Fruit fly (Drosophila melanogaster) whole organism, adult: ENCODE results near the gene CG5188.

Experiments used
- CG11617 ChIP-seq: fragments of 200-800 bp; sonication (Bioruptor generic); optimal IDR thresholded peaks from 2 replicates; lab custom pipeline; 2017; ENCODE audit warnings: mild to moderate bottlenecking, missing biosample characterization, missing genetic modification reagents, missing genetic modification characterization
- CG12768 ChIP-seq: fragments of 200-800 bp; sonication (Bioruptor generic); optimal IDR thresholded peaks from 2 replicates; lab custom pipeline; 2017; ENCODE audit warnings: missing biosample characterization, missing genetic modification characterization, mild to moderate bottlenecking, moderate library complexity, missing genetic modification reagents
- CG14711 ChIP-seq: fragments of 200-800 bp; sonication (Bioruptor generic); optimal IDR thresholded peaks from 2 replicates; lab custom pipeline; 2018; ENCODE audit warnings: missing biosample characterization, mild to moderate bottlenecking, missing genetic modification characterization, moderate library complexity
- CG1620 ChIP-seq: fragments of 200-800 bp; sonication (Bioruptor generic); optimal IDR thresholded peaks from 2 replicates; lab custom pipeline; 2016; ENCODE audit warnings: missing biosample characterization, missing genetic modification characterization
- CG5204 ChIP-seq: fragments of 200-800 bp; sonication (Bioruptor generic); optimal IDR thresholded peaks from 2 replicates; lab custom pipeline; 2016; ENCODE audit warnings: missing biosample characterization, missing genetic modification characterization
- CG7101 ChIP-seq: fragments of 200-800 bp; sonication (Bioruptor generic); optimal IDR thresholded peaks from 2 replicates; lab custom pipeline; 2018; ENCODE audit warnings: missing biosample characterization, mild to moderate bottlenecking, missing genetic modification characterization, moderate library complexity
- Clk ChIP-seq: fragments of 200-800 bp; sonication (Bioruptor generic); optimal IDR thresholded peaks from 2 replicates; lab custom pipeline; 2017; ENCODE audit warnings: missing biosample characterization, missing genetic modification characterization
- Hr96 ChIP-seq: fragments of 200-800 bp; sonication (Bioruptor generic); optimal IDR thresholded peaks from 2 replicates; lab custom pipeline; 2016; ENCODE audit warnings: missing biosample characterization, missing genetic modification characterization
- Mnt ChIP-seq: fragments of 200-800 bp; sonication (Bioruptor generic); optimal IDR thresholded peaks from 2 replicates; lab custom pipeline; 2016; ENCODE audit warnings: missing biosample characterization, mild to moderate bottlenecking, missing genetic modification characterization
- bab1 ChIP-seq: fragments of 200-800 bp; sonication (Bioruptor generic); optimal IDR thresholded peaks from 3 replicates; lab custom pipeline; 2019; ENCODE audit warnings: missing biosample characterization, mild to moderate bottlenecking, missing genetic modification characterization, moderate library complexity
- cnc ChIP-seq, 2 experiments: fragments of >200 bp; optimal IDR thresholded peaks; 2 replicates each; lab custom pipeline; 2017
- pad ChIP-seq: fragments of 200-800 bp; sonication (Bioruptor generic); optimal IDR thresholded peaks from 3 replicates; lab custom pipeline; 2017; ENCODE audit warnings: missing biosample characterization, missing genetic modification characterization, mild to moderate bottlenecking, moderate library complexity, missing genetic modification reagents
- tj ChIP-seq: fragments of 200-800 bp; sonication (Bioruptor generic); optimal IDR thresholded peaks from 3 replicates; lab custom pipeline; 2017; ENCODE audit warnings: missing biosample characterization, mild to moderate bottlenecking, missing genetic modification characterization, moderate library complexity
- toe ChIP-seq: fragments of 200-800 bp; sonication (Bioruptor generic); optimal IDR thresholded peaks from 2 replicates; lab custom pipeline; 2016; ENCODE audit warnings: missing biosample characterization, missing genetic modification characterization

The CG5188 gene

DNA sequence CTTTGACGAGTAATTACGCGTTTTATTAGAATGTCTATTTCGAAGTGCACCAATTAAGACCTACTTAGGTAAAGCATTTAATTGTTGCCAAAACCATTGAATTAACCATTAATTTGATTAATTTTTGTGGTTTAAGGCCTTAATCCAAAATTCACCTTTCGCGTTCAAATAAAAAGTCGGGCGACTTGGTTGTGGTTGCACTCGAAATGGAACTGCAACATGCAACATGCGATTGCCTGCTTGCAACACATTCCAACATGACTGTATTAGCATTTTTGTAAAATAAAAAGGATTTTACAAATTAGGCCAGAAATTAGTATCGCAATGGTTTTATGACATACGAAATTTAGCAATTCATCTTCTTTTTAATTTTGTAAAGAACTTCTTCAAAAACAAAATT, 46.2 kb downstream of the CG5188 start:
- no peak for TF ChIP-seq CG5204 (GFP tag; lab: Kevin White, UChicago)
- TF ChIP-seq Clk (GFP tag; lab: Kevin White, UChicago) = no peak
- no peak for TF ChIP-seq CG11617 (GFP tag; lab: Kevin White, UChicago)
- TF ChIP-seq CG14711 = no peak
- no peak for TF ChIP-seq Mnt (GFP tag; lab: Kevin White, UChicago)
- TF ChIP-seq CG12768 (GFP tag; lab: Kevin White, UChicago) = no peak
- TF ChIP-seq CG1620 (GFP tag; lab: Kevin White, UChicago) = no peak
- no peak for TF ChIP-seq cnc (optimal IDR thresholded peaks at IDR 0.05; lab: Kevin White, UChicago)
- no peak for TF ChIP-seq bab1 (GFP tag; lab: Kevin White, UChicago)
- no peak for TF ChIP-seq toe

DNA sequence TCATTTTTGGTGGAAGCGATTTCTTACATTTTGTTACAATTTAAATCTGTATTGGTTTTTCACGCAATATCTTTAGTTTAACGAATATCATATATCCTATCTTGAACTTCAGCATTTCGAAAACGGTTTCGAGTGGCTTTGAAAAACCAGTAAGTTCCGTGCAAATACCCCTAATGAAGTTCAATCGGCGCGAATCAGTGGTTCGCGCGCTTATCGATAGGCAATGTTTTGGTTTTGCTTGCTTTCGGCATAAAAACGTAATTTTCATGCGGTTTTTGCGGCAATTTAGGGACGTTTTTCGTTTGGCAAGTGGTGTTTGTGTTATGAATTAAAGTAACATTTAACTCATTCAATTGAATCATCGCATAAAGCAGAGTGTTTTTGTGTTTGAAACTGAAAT, 48.2 kb downstream of the CG5188 start, which contains the start of gene RluA-2:
TSS of gene RluA-2 (plus strand) at position 195 of the 400 bp plus-strand sequence.
- TF ChIP-seq CG14711 (no peak), tj (GFP tag; lab: Kevin White, UChicago) (no peak), Hr96 (GFP tag; lab: Kevin White, UChicago) (no peak), CG11617 (GFP tag; lab: Kevin White, UChicago) (no peak), cnc (optimal IDR thresholded peaks at IDR 0.05; lab: Kevin White, UChicago) (no peak), CG12768 (GFP tag; lab: Kevin White, UChicago) (no peak), toe (no peak), pad (GFP tag; lab: Kevin White, UChicago) (no peak), Mnt (GFP tag; lab: Kevin White, UChicago) (no peak), CG1620 (GFP tag; lab: Kevin White, UChicago) (no peak), CG7101 (tag; lab: Kevin White, UChicago) (no peak)
